Fruit fly (Drosophila melanogaster): ENCODE results near the gene CG12986.

Gene CG12986

DNA sequence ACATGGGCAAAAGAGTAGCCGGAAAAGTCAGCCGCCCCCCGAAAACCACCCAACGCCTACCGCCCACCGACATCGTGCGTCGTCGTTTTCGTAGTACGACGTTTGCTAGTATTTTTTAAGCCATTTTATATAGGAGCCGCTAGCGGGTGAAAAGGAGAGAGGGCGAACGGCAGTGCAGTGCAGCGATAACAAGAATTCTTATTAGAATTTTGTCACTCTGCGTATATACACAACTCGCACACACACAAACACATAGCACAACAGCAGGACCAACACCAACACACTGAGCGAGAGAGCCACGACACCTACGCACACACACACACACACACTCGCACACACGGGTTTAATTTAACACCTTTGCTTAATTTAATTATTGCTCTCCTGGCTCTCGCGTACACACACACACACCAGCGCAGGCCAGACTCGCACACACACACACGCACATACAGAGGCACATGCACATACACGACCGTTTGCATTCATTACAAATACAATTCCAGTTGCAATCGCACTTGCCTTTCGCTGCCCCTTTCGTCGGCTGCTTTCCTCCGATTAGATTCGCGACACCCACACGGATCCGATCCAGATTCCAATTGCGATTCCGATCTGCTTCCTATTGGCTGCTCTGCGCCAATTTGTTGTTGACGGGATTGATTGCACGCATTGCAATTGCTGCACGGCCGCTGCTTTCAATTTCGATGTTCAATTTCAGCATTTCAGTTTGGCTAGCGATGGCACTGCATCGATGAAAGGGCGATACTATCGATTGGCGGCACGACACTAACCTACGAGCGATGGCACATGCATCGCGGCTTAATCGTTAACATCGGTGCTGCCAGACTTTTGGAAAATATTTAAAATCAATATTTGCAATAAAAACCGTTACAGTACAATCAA lies 7.6 kb upstream of the CG12986 start, which contains the start of gene Socs16D (continued):
- peak; percentile 97 for TF ChIP-seq unc-4 (GFP tag; IDR thresholded peaks at IDR 0.05; ENCODE audit: partially characterized antibody)
- no peak for TF ChIP-seq croc (GFP tag; conservative IDR thresholded peaks at IDR 0.05)
- peak; percentile 95 for TF ChIP-seq CG2129 (GFP tag; IDR thresholded peaks at IDR 0.05; ENCODE audit: partially characterized antibody)
- TF ChIP-seq ci (GFP tag; IDR thresholded peaks at IDR 0.05): peak; percentile 56; the same call in 2 of the 3 replicates
- peak; percentile 24 for TF ChIP-seq Nf-YC (tag; optimal IDR thresholded peaks at IDR 0.05)
- no peak for TF ChIP-seq ewg (GFP tag; optimal IDR thresholded peaks at IDR 0.05)
- peak; percentile 6 for TF ChIP-seq CG7839 (tag; optimal IDR thresholded peaks at IDR 0.05)
- TF ChIP-seq bbx (GFP tag; IDR thresholded peaks at IDR 0.05; ENCODE audit: partially characterized antibody): peak; percentile 98
- TF ChIP-seq CG7786 (GFP tag; optimal IDR thresholded peaks at IDR 0.05): peak; percentile 40
- peak; percentile 35 for TF ChIP-seq Xbp1 (GFP tag; optimal IDR thresholded peaks at IDR 0.05)
- TF ChIP-seq kay (GFP tag; optimal IDR thresholded peaks at IDR 0.05): no peak
- peak in 1 of 2 experiments; percentile 46 for TF ChIP-seq bsh (GFP tag; optimal IDR thresholded peaks at IDR 0.05)
- TF ChIP-seq CG9609 (GFP tag; optimal IDR thresholded peaks at IDR 0.05): peak; percentile 19
- no peak for TF ChIP-seq schlank (tag; optimal IDR thresholded peaks at IDR 0.05)
- TF ChIP-seq CG10979 (tag; optimal IDR thresholded peaks at IDR 0.05): no peak
- TF ChIP-seq Hr39 (optimal IDR thresholded peaks at IDR 0.05): no peak
- peak; percentile 29 for TF ChIP-seq CG17802 (tag; optimal IDR thresholded peaks at IDR 0.05)
- TF ChIP-seq p53 (GFP tag; optimal IDR thresholded peaks at IDR 0.05): no peak
- peak; percentile 5 for TF ChIP-seq wek (GFP tag; optimal IDR thresholded peaks at IDR 0.05)
- peak; percentile 99 for TF ChIP-seq Bgb (GFP tag; IDR thresholded peaks at IDR 0.05; ENCODE audit: partially characterized antibody)
- TF ChIP-seq CG9797 (GFP tag; optimal IDR thresholded peaks at IDR 0.05): peak; percentile 43
- no peak for TF ChIP-seq CG5180 (GFP tag; optimal IDR thresholded peaks at IDR 0.05)
- TF ChIP-seq al (GFP tag; IDR thresholded peaks at IDR 0.05): no peak
- no peak for TF ChIP-seq CG4707 (GFP tag; optimal IDR thresholded peaks at IDR 0.05)
- TF ChIP-seq fd64A (GFP tag; optimal IDR thresholded peaks at IDR 0.05): peak; percentile 18
- no peak for TF ChIP-seq cato (GFP tag; optimal IDR thresholded peaks at IDR 0.05; ENCODE audit: borderline replicate concordance)
- TF ChIP-seq jigr1 (GFP tag; IDR thresholded peaks at IDR 0.05): no peak
- TF ChIP-seq CG13123 (GFP tag; optimal IDR thresholded peaks at IDR 0.05): no peak
- TF ChIP-seq bab2 (GFP tag; optimal IDR thresholded peaks at IDR 0.05): no peak
- no peak for TF ChIP-seq pan (optimal IDR thresholded peaks at IDR 0.05)
- TF ChIP-seq pan (GFP tag; optimal IDR thresholded peaks at IDR 0.05 in 1 of 2, IDR thresholded peaks at IDR 0.05 in 1 of 2): peak in 1 of 2 experiments; percentile 29
- no peak for TF ChIP-seq danr (GFP tag; IDR thresholded peaks at IDR 0.05)
- peak; percentile 31 for TF ChIP-seq CG17186 (GFP tag; optimal IDR thresholded peaks at IDR 0.05)
- TF ChIP-seq CG4424 (GFP tag; optimal IDR thresholded peaks at IDR 0.05): no peak
- no peak for TF ChIP-seq CG6683 (GFP tag; optimal IDR thresholded peaks at IDR 0.05)
- TF ChIP-seq lab (GFP tag; optimal IDR thresholded peaks at IDR 0.05): peak; percentile 52
- TF ChIP-seq Dfd (GFP tag; optimal IDR thresholded peaks at IDR 0.05): no peak
- TF ChIP-seq CoRest (tag; optimal IDR thresholded peaks at IDR 0.05): peak; percentile 69
- TF ChIP-seq CG16863 (GFP tag; optimal IDR thresholded peaks at IDR 0.05): no peak
- TF ChIP-seq CG7963 (GFP tag; IDR thresholded peaks at IDR 0.05; ENCODE audit: partially characterized antibody): peak; percentile 97
- peak; percentile 70 for TF ChIP-seq Dp (GFP tag; optimal IDR thresholded peaks at IDR 0.05)
- TF ChIP-seq zfh2 (GFP tag; optimal IDR thresholded peaks at IDR 0.05): peak; percentile 51
- peak; percentile 29; the same call in 1 of the 2 replicates for TF ChIP-seq lmd (GFP tag; IDR thresholded peaks at IDR 0.05)
- TF ChIP-seq HHEX (GFP tag; optimal IDR thresholded peaks at IDR 0.05): no peak
- TF ChIP-seq twi (tag; optimal IDR thresholded peaks at IDR 0.05): no peak
- TF ChIP-seq pfk (GFP tag; optimal IDR thresholded peaks at IDR 0.05): peak; percentile 39
- TF ChIP-seq Adf1 (GFP tag; IDR thresholded peaks at IDR 0.05): no peak
- no peak for TF ChIP-seq CG10431 (GFP tag; optimal IDR thresholded peaks at IDR 0.05)
